Worm (Caenorhabditis elegans) whole organism, L1 larva: ENCODE results near the gene cyn-13.

Source experiments
- C04F5.9 ChIP-seq: sonication (generic microtip); optimal IDR thresholded peaks from 2 replicates; lab custom pipeline; 2016; ENCODE audit warnings: missing genetic modification characterization, missing compliant biosample characterization
- C16A3.4 ChIP-seq: fragments of 150-350 bp; optimal IDR thresholded peaks from 2 replicates; lab custom pipeline; 2014; ENCODE audit warnings: missing biosample characterization, missing genetic modification characterization
- F16B12.6 ChIP-seq: fragments of 150-350 bp; optimal IDR thresholded peaks from 2 replicates; lab custom pipeline; 2014; ENCODE audit warnings: missing biosample characterization, missing genetic modification characterization
- Y116A8C.19 ChIP-seq: sonication (generic microtip); optimal IDR thresholded peaks from 2 replicates; lab custom pipeline; 2016; ENCODE audit warnings: missing compliant biosample characterization, missing genetic modification characterization, borderline replicate concordance
- aha-1 ChIP-seq: fragments of 150-350 bp; optimal IDR thresholded peaks from 2 replicates; lab custom pipeline; 2014; ENCODE audit warnings: missing biosample characterization, missing genetic modification characterization
- alr-1 ChIP-seq: fragments of 200-800 bp; sonication (Bioruptor generic); optimal IDR thresholded peaks from 2 replicates; lab custom pipeline; 2018; ENCODE audit warnings: borderline replicate concordance, mild to moderate bottlenecking, missing genetic modification characterization, missing compliant biosample characterization
- aly-2 ChIP-seq: fragments of 150-350 bp; optimal IDR thresholded peaks from 2 replicates; lab custom pipeline; 2014; ENCODE audit warnings: missing biosample characterization, missing genetic modification characterization
- ama-1 ChIP-seq: fragments of 150-350 bp; optimal IDR thresholded peaks from 2 replicates; lab custom pipeline; 2014
- blmp-1 ChIP-seq: fragments of 150-350 bp; optimal IDR thresholded peaks from 2 replicates; lab custom pipeline; 2014; ENCODE audit warnings: missing biosample characterization, missing genetic modification characterization
- ceh-63 ChIP-seq: fragments of 200-800 bp; sonication (Bioruptor generic); optimal IDR thresholded peaks from 2 replicates; lab custom pipeline; 2018; ENCODE audit warnings: mild to moderate bottlenecking, missing genetic modification characterization, missing compliant biosample characterization
- ceh-8 ChIP-seq: fragments of 200-800 bp; sonication (Bioruptor generic); optimal IDR thresholded peaks from 2 replicates; lab custom pipeline; 2018; ENCODE audit warnings: mild to moderate bottlenecking, missing genetic modification characterization, moderate library complexity, missing compliant biosample characterization
- ceh-82 ChIP-seq, 3 experiments: fragments of 150-350 bp in 1 of 3; sonication (generic microtip) in 2 of 3; optimal IDR thresholded peaks; 2 replicates each; lab custom pipeline; 2014 to 2017; ENCODE audit warnings: missing biosample characterization in 3 of 3, missing genetic modification characterization in 3 of 3
- ceh-88 ChIP-seq: fragments of 200-800 bp; sonication (Bioruptor generic); IDR thresholded peaks from 2 replicates; pipeline ENCODE4 v1.3.6; 2022; ENCODE audit warnings: missing genetic modification characterization, missing compliant biosample characterization
- ces-1 ChIP-seq: fragments of 150-350 bp; optimal IDR thresholded peaks from 2 replicates; lab custom pipeline; 2014; ENCODE audit warnings: missing biosample characterization, missing genetic modification reagents, missing genetic modification characterization
- dpl-1 ChIP-seq, 3 experiments: fragments of 150-350 bp in 2 of 3; sonication (generic microtip) in 1 of 3; optimal IDR thresholded peaks; 2 replicates each; lab custom pipeline; 2014 to 2017; ENCODE audit warnings: missing biosample characterization in 3 of 3, missing genetic modification characterization in 3 of 3, missing genetic modification reagents in 3 of 3
- dsc-1 ChIP-seq: sonication (generic microtip); optimal IDR thresholded peaks from 2 replicates; lab custom pipeline; 2016; ENCODE audit warnings: mild to moderate bottlenecking, missing genetic modification characterization, missing compliant biosample characterization
- efl-1 ChIP-seq, 4 experiments: fragments of 150-350 bp; optimal IDR thresholded peaks in 3 of 4; peaks in 1 of 4; 1 replicate in 1 of 4; 2 replicates in 3 of 4; lab custom pipeline; 2014; ENCODE audit warnings: missing biosample characterization in 2 of 4, missing genetic modification characterization in 2 of 4, missing genetic modification reagents in 2 of 4
- efl-3 ChIP-seq: fragments of 200-800 bp; sonication (Bioruptor generic); optimal IDR thresholded peaks from 2 replicates; lab custom pipeline; 2018; ENCODE audit warnings: mild to moderate bottlenecking, missing genetic modification characterization, missing compliant biosample characterization
- egl-13 ChIP-seq: sonication (generic microtip); optimal IDR thresholded peaks from 2 replicates; lab custom pipeline; 2016; ENCODE audit warnings: missing genotype, missing genetic modification reagents, missing genetic modification characterization, missing compliant biosample characterization
- egl-27 ChIP-seq, 2 experiments: fragments of 150-350 bp in 1 of 2; sonication (generic microtip); optimal IDR thresholded peaks; 3 replicates each; lab custom pipeline; 2017 to 2018; ENCODE audit warnings: missing biosample characterization in 2 of 2, missing genetic modification characterization in 2 of 2, missing genetic modification reagents in 2 of 2
- elt-2 ChIP-seq: sonication (generic microtip); optimal IDR thresholded peaks from 2 replicates; lab custom pipeline; 2016; ENCODE audit warnings: missing genetic modification characterization, mild to moderate bottlenecking, inconsistent platforms, missing compliant biosample characterization, missing genetic modification reagents
- fkh-10 ChIP-seq: sonication (generic microtip); optimal IDR thresholded peaks from 2 replicates; lab custom pipeline; 2017; ENCODE audit warnings: missing biosample characterization, missing genetic modification reagents, missing genetic modification characterization
- fkh-4 ChIP-seq: sonication (generic microtip); optimal IDR thresholded peaks from 2 replicates; lab custom pipeline; 2016; ENCODE audit warnings: missing compliant biosample characterization, missing genetic modification characterization, borderline replicate concordance
- fos-1 ChIP-seq: fragments of 150-350 bp; optimal IDR thresholded peaks from 2 replicates; lab custom pipeline; 2014; ENCODE audit warnings: missing biosample characterization, missing genetic modification characterization
- hpl-2 ChIP-seq: fragments of 150-350 bp; optimal IDR thresholded peaks from 2 replicates; lab custom pipeline; 2014; ENCODE audit warnings: missing biosample characterization, missing genetic modification reagents, missing genetic modification characterization
- irx-1 ChIP-seq: sonication (generic microtip); optimal IDR thresholded peaks from 2 replicates; lab custom pipeline; 2016; ENCODE audit warnings: missing genetic modification characterization, missing compliant biosample characterization
- isw-1 ChIP-seq: fragments of 200-800 bp; sonication (Bioruptor generic); IDR thresholded peaks from 2 replicates; pipeline ENCODE4 v1.3.6; 2022; ENCODE audit warnings: missing genetic modification characterization, missing compliant biosample characterization
- lin-14 ChIP-seq: fragments of 200-800 bp; sonication (Bioruptor generic); optimal IDR thresholded peaks from 2 replicates; lab custom pipeline; 2018; ENCODE audit warnings: mild to moderate bottlenecking, missing genetic modification characterization, moderate library complexity, missing compliant biosample characterization
- lin-15B ChIP-seq: fragments of 150-350 bp; sonication (generic microtip); optimal IDR thresholded peaks from 3 replicates; lab custom pipeline; 2014; ENCODE audit warnings: missing biosample characterization, missing genetic modification characterization
- lin-35 ChIP-seq, 2 experiments: fragments of 150-350 bp; optimal IDR thresholded peaks; 2 replicates each; lab custom pipeline; 2014; ENCODE audit warnings: missing biosample characterization in 2 of 2, missing genetic modification characterization in 2 of 2, missing genetic modification reagents in 2 of 2
- lin-39 ChIP-seq: fragments of 150-350 bp; optimal IDR thresholded peaks from 2 replicates; lab custom pipeline; 2014; ENCODE audit warnings: missing biosample characterization, missing genetic modification reagents, missing genetic modification characterization
- lsy-2 ChIP-seq, 2 experiments: fragments of 150-350 bp; optimal IDR thresholded peaks; 2 replicates each; lab custom pipeline; 2014; ENCODE audit warnings: missing biosample characterization in 2 of 2, missing genetic modification characterization in 2 of 2
- mdl-1 ChIP-seq, 2 experiments: fragments of 150-350 bp; optimal IDR thresholded peaks; 2 replicates each; lab custom pipeline; 2014 to 2017; ENCODE audit warnings: missing biosample characterization in 2 of 2, missing genetic modification characterization in 2 of 2, inconsistent platforms in 1 of 2
- mep-1 ChIP-seq: fragments of 150-350 bp; optimal IDR thresholded peaks from 2 replicates; lab custom pipeline; 2014; ENCODE audit warnings: missing biosample characterization, missing genetic modification characterization
- nhr-11 ChIP-seq: fragments of 150-350 bp; optimal IDR thresholded peaks from 2 replicates; lab custom pipeline; 2014; ENCODE audit warnings: missing biosample characterization, missing genetic modification characterization
- nhr-12 ChIP-seq: sonication (generic microtip); optimal IDR thresholded peaks from 2 replicates; lab custom pipeline; 2017; ENCODE audit warnings: missing biosample characterization, missing genetic modification characterization
- nhr-47 ChIP-seq: sonication (generic microtip); optimal IDR thresholded peaks from 2 replicates; lab custom pipeline; 2016; ENCODE audit warnings: mild to moderate bottlenecking, missing genetic modification characterization, moderate library complexity, missing compliant biosample characterization
- nhr-71 ChIP-seq: sonication (generic microtip); optimal IDR thresholded peaks from 2 replicates; lab custom pipeline; 2016; ENCODE audit warnings: mild to moderate bottlenecking, missing genetic modification characterization, moderate library complexity, missing compliant biosample characterization
- nhr-77 ChIP-seq: fragments of 150-350 bp; optimal IDR thresholded peaks from 2 replicates; lab custom pipeline; 2014; ENCODE audit warnings: missing biosample characterization, missing genetic modification characterization
- nhr-84 ChIP-seq: sonication (generic microtip); optimal IDR thresholded peaks from 2 replicates; lab custom pipeline; 2017; ENCODE audit warnings: missing biosample characterization, missing genetic modification characterization
- nhr-90 ChIP-seq: sonication (generic microtip); optimal IDR thresholded peaks from 2 replicates; lab custom pipeline; 2016; ENCODE audit warnings: mild to moderate bottlenecking, missing genetic modification characterization, missing compliant biosample characterization; ENCODE audit not compliant: poor library complexity
- snpc-4 ChIP-seq: fragments of 150-350 bp; optimal IDR thresholded peaks from 2 replicates; lab custom pipeline; 2014; ENCODE audit warnings: missing biosample characterization, missing genetic modification characterization
- snu-23 ChIP-seq: sonication (generic microtip); optimal IDR thresholded peaks from 2 replicates; lab custom pipeline; 2016; ENCODE audit warnings: missing genetic modification characterization, missing compliant biosample characterization
- sup-37 ChIP-seq: fragments of 200-800 bp; sonication (Bioruptor generic); optimal IDR thresholded peaks from 2 replicates; lab custom pipeline; 2018; ENCODE audit warnings: mild to moderate bottlenecking, missing genetic modification characterization, missing compliant biosample characterization
- swsn-7 ChIP-seq: sonication (generic microtip); optimal IDR thresholded peaks from 2 replicates; lab custom pipeline; 2016; ENCODE audit warnings: missing genetic modification characterization, missing compliant biosample characterization
- tbx-2 ChIP-seq: sonication (generic microtip); optimal IDR thresholded peaks from 2 replicates; lab custom pipeline; 2016; ENCODE audit warnings: missing genetic modification characterization, missing compliant biosample characterization
- unc-86 ChIP-seq: sonication (generic microtip); optimal IDR thresholded peaks from 2 replicates; lab custom pipeline; 2016; ENCODE audit warnings: missing genetic modification characterization, missing compliant biosample characterization
- unc-98 ChIP-seq: fragments of 200-800 bp; sonication (Bioruptor generic); IDR thresholded peaks from 2 replicates; pipeline ENCODE4 v1.3.6; 2022; ENCODE audit warnings: missing genetic modification characterization, missing compliant biosample characterization
- zag-1 ChIP-seq: fragments of 150-350 bp; optimal IDR thresholded peaks from 2 replicates; lab custom pipeline; 2014; ENCODE audit warnings: missing biosample characterization, missing genetic modification characterization
- zip-4 ChIP-seq: fragments of 200-800 bp; sonication (Bioruptor generic); optimal IDR thresholded peaks from 2 replicates; lab custom pipeline; 2018; ENCODE audit warnings: mild to moderate bottlenecking, missing genetic modification characterization, moderate library complexity, missing compliant biosample characterization
- ztf-11 ChIP-seq, 2 experiments: sonication (generic microtip); optimal IDR thresholded peaks; 2 replicates each; lab custom pipeline; 2016 to 2017; ENCODE audit warnings: missing genetic modification characterization in 2 of 2, missing biosample characterization in 1 of 2, missing compliant biosample characterization in 1 of 2

cyn-13 gene

ce11 chrIV:17087384-17088099, 28.9 kb downstream of the cyn-13 start, which contains the start of the genes snx-13 and snr-1 (continued):
- TF ChIP-seq Y116A8C.19 (tag; lab: Kevin White, UChicago) (no peak), egl-13 (tag; lab: Kevin White, UChicago) (peak; percentile 66), lin-15B (tag; lab: Kevin White, UChicago) (peak; percentile 90), C16A3.4 (tag; lab: Kevin White, UChicago) (peak; percentile 84), ceh-63 (GFP tag; lab: Kevin White, UChicago) (peak; percentile 81), F16B12.6 (tag; lab: Kevin White, UChicago) (no peak), aha-1 (tag; lab: Kevin White, UChicago) (no peak), lin-14 (GFP tag; lab: Kevin White, UChicago) (peak; percentile 91), fos-1 (tag; lab: Kevin White, UChicago) (peak; percentile 61), lin-39 (tag; lab: Kevin White, UChicago) (no peak), lin-35 (GFP tag; optimal IDR thresholded peaks at IDR 0.05; lab: Kevin White, UChicago) (peak; percentile 73 to 85), hpl-2 (GFP tag; lab: Kevin White, UChicago) (no peak), ztf-11 (tag; optimal IDR thresholded peaks at IDR 0.05; lab: Kevin White, UChicago) (peak in 1 of 2 experiments; percentile 79), ama-1 (lab: Kevin White, UChicago) (no peak), dsc-1 (peak; percentile 62), efl-1 (optimal IDR thresholded peaks at IDR 0.05; lab: Kevin White, UChicago) (peak; percentile 75 to 77), efl-1 (GFP tag; optimal IDR thresholded peaks at IDR 0.05 in 1 of 2; lab: Kevin White, UChicago) (peak; percentile 64 to 94), ces-1 (GFP tag; lab: Kevin White, UChicago) (peak; percentile 14), ceh-88 (peak; percentile 87), irx-1 (peak; percentile 68), mep-1 (peak; percentile 80), swsn-7 (tag; lab: Kevin White, UChicago) (peak; percentile 78), sup-37 (GFP tag; lab: Kevin White, UChicago) (peak; percentile 40), nhr-71 (peak; percentile 90), aly-2 (peak; percentile 17), snpc-4 (peak; percentile 2), unc-86 (tag; lab: Kevin White, UChicago) (peak; percentile 77), tbx-2 (peak; percentile 84), nhr-11 (no peak), blmp-1 (tag; lab: Kevin White, UChicago) (peak; percentile 21), fkh-10 (GFP tag; lab: Kevin White, UChicago) (peak; percentile 57), fkh-4 (peak; percentile 68), mdl-1 (tag; optimal IDR thresholded peaks at IDR 0.05; lab: Kevin White, UChicago) (peak in 1 of 2 experiments; percentile 75), efl-3 (GFP tag; lab: Kevin White, UChicago) (no peak), egl-27 (tag; optimal IDR thresholded peaks at IDR 0.05; lab: Kevin White, UChicago) (no peak), elt-2 (peak; percentile 58), zag-1 (tag; lab: Kevin White, UChicago) (no peak), unc-98 (GFP tag; lab: Robert Waterston, UW) (peak; percentile 98), isw-1 (peak; percentile 90), zip-4 (no peak), dpl-1 (GFP tag; optimal IDR thresholded peaks at IDR 0.05; lab: Kevin White, UChicago) (peak; percentile 63 to 69 (median 64)), snu-23 (GFP tag; lab: Kevin White, UChicago) (peak; percentile 87), alr-1 (tag; lab: Kevin White, UChicago) (no peak), lsy-2 (tag; optimal IDR thresholded peaks at IDR 0.05; lab: Kevin White, UChicago) (peak; percentile 78 to 80), ceh-8 (peak; percentile 52), ceh-82 (tag; optimal IDR thresholded peaks at IDR 0.05; lab: Kevin White, UChicago) (peak; percentile 80 to 87 (median 85)), nhr-12 (no peak), C04F5.9 (tag; lab: Kevin White, UChicago) (peak; percentile 51), nhr-84 (no peak), nhr-77 (peak; percentile 13), nhr-47 (peak; percentile 90), nhr-90 (tag; lab: Kevin White, UChicago) (peak; percentile 90)
